Worm (Caenorhabditis elegans) whole organism, L3 larva: Measurements from ENCODE around the gene msp-53.
"Not testable (repeated sequence)": the region's sequence is repeated elsewhere in the genome, so short reads cannot be mapped to it uniquely, and the experiment has no call there.

Experiments
- ZK546.5 ChIP-seq: sonication (generic microtip); optimal IDR thresholded peaks from 2 replicates; lab custom pipeline; 2017; ENCODE audit warnings: missing biosample characterization, missing genetic modification characterization
- aly-2 ChIP-seq: fragments of 150-350 bp; optimal IDR thresholded peaks from 2 replicates; lab custom pipeline; 2014; ENCODE audit warnings: missing biosample characterization, missing genetic modification characterization
- ama-1 ChIP-seq: fragments of 150-350 bp; optimal IDR thresholded peaks from 2 replicates; lab custom pipeline; 2018
- egl-5 ChIP-seq: fragments of 150-350 bp; optimal IDR thresholded peaks from 2 replicates; lab custom pipeline; 2017; ENCODE audit warnings: missing biosample characterization, missing genetic modification reagents, missing genetic modification characterization, inconsistent platforms
- elt-2 ChIP-seq: sonication (generic microtip); optimal IDR thresholded peaks from 2 replicates; lab custom pipeline; 2016; ENCODE audit warnings: missing genetic modification reagents, mild to moderate bottlenecking, missing genetic modification characterization, missing compliant biosample characterization
- fkh-10 ChIP-seq: sonication (generic microtip); optimal IDR thresholded peaks from 2 replicates; lab custom pipeline; 2017; ENCODE audit warnings: missing biosample characterization, missing genetic modification reagents, missing genetic modification characterization
- fkh-2 ChIP-seq: fragments of 150-350 bp; optimal IDR thresholded peaks from 2 replicates; lab custom pipeline; 2014; ENCODE audit warnings: missing biosample characterization, missing genetic modification reagents, missing genetic modification characterization
- hmg-11 ChIP-seq: sonication (generic microtip); optimal IDR thresholded peaks from 2 replicates; lab custom pipeline; 2016; ENCODE audit warnings: missing genetic modification characterization, missing compliant biosample characterization
- jun-1 ChIP-seq: fragments of 150-350 bp; optimal IDR thresholded peaks from 2 replicates; lab custom pipeline; 2014; ENCODE audit warnings: missing biosample characterization, missing genetic modification reagents, missing genetic modification characterization
- lin-39 ChIP-seq: fragments of 150-350 bp; optimal IDR thresholded peaks from 2 replicates; lab custom pipeline; 2018; ENCODE audit warnings: missing biosample characterization, missing genetic modification reagents, missing genetic modification characterization
- mml-1 ChIP-seq: fragments of 150-350 bp; sonication (generic microtip); optimal IDR thresholded peaks from 3 replicates; lab custom pipeline; 2014; ENCODE audit warnings: missing biosample characterization, missing genetic modification characterization
- nfya-1 ChIP-seq: sonication (generic microtip); optimal IDR thresholded peaks from 2 replicates; lab custom pipeline; 2017; ENCODE audit warnings: missing genetic modification characterization, mild to moderate bottlenecking, missing compliant biosample characterization, antibody characterized with exemption, moderate library complexity; ENCODE audit not compliant: insufficient read depth
- nhr-11 ChIP-seq: fragments of 150-350 bp; optimal IDR thresholded peaks from 2 replicates; lab custom pipeline; 2014; ENCODE audit warnings: missing biosample characterization, missing genetic modification characterization
- nhr-12 ChIP-seq: fragments of 150-350 bp; optimal IDR thresholded peaks from 2 replicates; lab custom pipeline; 2014; ENCODE audit warnings: missing biosample characterization, missing genetic modification characterization
- nhr-23 ChIP-seq: fragments of 150-350 bp; optimal IDR thresholded peaks from 2 replicates; lab custom pipeline; 2014; ENCODE audit warnings: missing biosample characterization, missing genetic modification reagents, missing genetic modification characterization
- nhr-237 ChIP-seq: fragments of 150-350 bp; optimal IDR thresholded peaks from 2 replicates; lab custom pipeline; 2014; ENCODE audit warnings: missing biosample characterization, missing genetic modification characterization
- nhr-25 ChIP-seq: sonication (generic microtip); optimal IDR thresholded peaks from 2 replicates; lab custom pipeline; 2017; ENCODE audit warnings: missing biosample characterization, missing genetic modification characterization
- nhr-28 ChIP-seq: fragments of 150-350 bp; optimal IDR thresholded peaks from 2 replicates; lab custom pipeline; 2014; ENCODE audit warnings: missing biosample characterization, missing genetic modification characterization
- nhr-43 ChIP-seq: sonication (generic microtip); optimal IDR thresholded peaks from 2 replicates; lab custom pipeline; 2016; ENCODE audit warnings: mild to moderate bottlenecking, missing genetic modification characterization, missing compliant biosample characterization; ENCODE audit not compliant: poor library complexity, severe bottlenecking
- nhr-67 ChIP-seq: fragments of 150-350 bp; optimal IDR thresholded peaks from 2 replicates; lab custom pipeline; 2014; ENCODE audit warnings: missing biosample characterization, missing genetic modification characterization
- nhr-77 ChIP-seq: fragments of 150-350 bp; optimal IDR thresholded peaks from 2 replicates; lab custom pipeline; 2014; ENCODE audit warnings: missing biosample characterization, missing genetic modification characterization
- pha-4 ChIP-seq: fragments of 150-350 bp; optimal IDR thresholded peaks from 2 replicates; lab custom pipeline; 2014; ENCODE audit warnings: missing biosample characterization, missing genetic modification reagents, missing genetic modification characterization
- pqm-1 ChIP-seq: fragments of 150-350 bp; optimal IDR thresholded peaks from 2 replicates; lab custom pipeline; 2017; ENCODE audit warnings: missing biosample characterization, missing genetic modification characterization, inconsistent platforms
- unc-62 ChIP-seq: fragments of 150-350 bp; sonication (generic microtip); optimal IDR thresholded peaks from 4 replicates; lab custom pipeline; 2014; ENCODE audit warnings: missing biosample characterization, missing genetic modification reagents, missing genetic modification characterization
- ztf-11 ChIP-seq: fragments of 150-350 bp; optimal IDR thresholded peaks from 2 replicates; lab custom pipeline; 2014; ENCODE audit warnings: missing biosample characterization, missing genetic modification characterization

msp-53 gene

DNA sequence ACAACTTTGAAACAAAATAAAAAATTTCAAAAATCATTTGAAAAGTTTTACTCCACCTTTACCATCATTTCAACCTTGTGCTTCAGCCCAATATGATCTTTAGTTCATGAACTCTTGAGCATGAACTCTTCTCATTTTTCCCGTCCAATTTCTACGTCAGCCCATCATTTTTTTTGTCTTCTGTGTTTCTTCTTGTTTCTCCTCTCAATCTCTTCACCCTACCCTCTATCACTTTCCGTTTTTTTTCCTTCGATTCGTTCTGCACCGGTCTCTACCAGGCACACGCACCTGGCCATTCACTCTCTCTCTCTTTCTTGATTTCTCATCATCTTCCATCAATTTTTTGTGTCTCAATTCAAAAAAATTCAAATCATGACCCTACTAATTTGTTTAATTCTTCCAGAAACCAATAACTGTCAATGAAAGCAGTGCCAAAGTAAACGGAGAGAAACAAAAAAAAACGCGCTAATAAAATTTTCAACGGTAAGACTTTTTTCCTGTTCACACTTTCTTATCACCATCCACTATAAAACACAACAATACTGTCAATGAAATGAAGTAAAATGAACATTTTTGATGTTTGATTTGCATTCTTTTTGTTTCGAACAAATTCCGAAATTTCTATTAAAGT lies 18.2 kb upstream of the msp-53 start, which contains the start of gene pygo-1:
TSS of gene pygo-1 (plus strand) at position 404 of the 631 bp plus-strand sequence.
- peak; percentile 42 for TF ChIP-seq ama-1 (lab: Kevin White, UChicago)
- no peak for TF ChIP-seq fkh-10
- TF ChIP-seq pha-4: peak; percentile 2
- TF ChIP-seq hmg-11 (tag; lab: Kevin White, UChicago): no peak
- peak; percentile 26 for TF ChIP-seq nfya-1 (tag; lab: Kevin White, UChicago)
- peak; percentile 66 for TF ChIP-seq elt-2 (tag; lab: Kevin White, UChicago)

DNA sequence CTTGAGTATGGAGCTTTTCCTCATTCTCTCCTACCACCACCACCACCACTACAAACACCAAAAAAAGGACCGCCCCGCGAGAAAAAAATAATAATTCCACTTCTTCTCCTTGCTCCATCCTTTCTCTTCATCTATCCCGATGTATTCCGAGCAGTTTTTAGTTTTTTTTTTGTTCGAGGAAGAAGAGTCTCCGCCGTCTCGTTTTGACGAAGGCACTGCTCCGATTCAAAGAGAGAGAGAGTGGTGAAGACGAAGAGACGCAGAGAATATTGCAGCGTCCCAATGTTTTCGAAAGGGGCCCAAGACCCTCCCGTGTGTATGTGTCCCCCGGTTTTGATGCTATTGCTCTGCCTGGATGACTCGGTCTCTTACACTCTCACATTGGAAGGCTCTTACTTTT lies 16.3 kb upstream of the msp-53 start:
- TF ChIP-seq fkh-10 (peak; percentile 46), jun-1 (tag; lab: Kevin White, UChicago) (no peak), nfya-1 (tag; lab: Kevin White, UChicago) (peak; percentile 48), egl-5 (peak; percentile 1)

DNA sequence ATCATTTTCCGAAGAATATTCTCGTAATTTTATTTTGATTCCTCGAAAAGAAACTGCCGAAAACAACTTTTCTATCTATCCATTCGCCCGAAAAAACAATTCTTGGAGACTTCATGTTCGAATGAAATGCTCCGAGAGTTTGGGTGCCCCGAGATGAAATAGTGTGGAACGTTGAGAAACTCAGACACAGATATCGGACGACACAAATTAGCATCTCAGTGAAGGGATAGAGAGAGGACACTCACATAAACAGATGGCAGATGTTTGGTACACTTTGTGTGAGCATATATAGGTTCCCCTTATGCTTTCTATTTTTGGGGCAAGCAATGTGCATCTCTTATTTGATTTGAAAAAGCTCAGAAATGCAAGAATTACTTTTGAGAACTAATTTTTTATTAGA lies 14.0 kb upstream of the msp-53 start:
- TF ChIP-seq lin-39 (peak; percentile 52), hmg-11 (tag; lab: Kevin White, UChicago) (peak; percentile 1), egl-5 (peak; percentile 42), pqm-1 (tag; lab: Kevin White, UChicago) (no peak), nfya-1 (tag; lab: Kevin White, UChicago) (peak; percentile 19)

DNA sequence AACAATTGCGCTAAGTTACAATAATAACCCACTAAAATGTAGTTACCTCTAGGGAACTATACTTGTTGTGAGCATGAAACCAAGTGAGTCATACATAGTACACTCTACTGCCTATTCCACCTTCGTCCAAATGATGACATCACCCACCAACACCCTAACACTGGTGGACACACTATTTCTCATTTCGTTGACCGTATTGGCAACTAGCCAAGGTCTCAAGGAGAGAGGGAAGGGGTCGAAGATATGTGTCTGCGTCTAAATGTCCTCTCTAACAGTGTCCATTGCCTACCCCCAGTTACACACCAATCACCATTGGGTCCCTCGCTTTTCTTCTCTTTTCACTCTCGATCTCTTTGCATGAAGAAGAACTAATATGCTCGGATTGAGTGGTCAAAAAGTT lies 13.1 kb upstream of the msp-53 start:
- TF ChIP-seq nhr-25 (peak; percentile 34), pha-4 (peak; percentile 38), nfya-1 (tag; lab: Kevin White, UChicago) (peak; percentile 54), egl-5 (no peak), hmg-11 (tag; lab: Kevin White, UChicago) (peak; percentile 15)

DNA sequence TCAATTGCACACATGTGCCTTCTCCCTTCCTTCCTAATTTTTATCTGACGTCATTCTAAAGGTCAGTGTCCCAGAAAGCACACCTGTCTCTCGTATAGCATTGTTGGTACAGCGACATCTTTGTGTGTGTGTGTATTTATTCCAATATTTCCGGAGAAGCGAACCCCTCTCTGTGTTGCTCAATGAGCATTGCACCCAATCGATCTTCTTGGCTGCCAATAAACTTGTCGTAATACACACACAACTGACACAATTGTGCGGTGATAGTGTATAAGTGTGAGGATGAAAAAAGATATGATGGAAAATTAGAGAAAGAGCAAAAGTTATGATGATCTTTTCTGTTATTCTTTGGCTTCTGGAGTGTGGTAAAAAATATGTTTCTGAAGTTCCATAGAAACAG lies 11.7 kb upstream of the msp-53 start:
- TF ChIP-seq nhr-43 (tag; lab: Kevin White, UChicago) (no peak), fkh-10 (no peak), nhr-67 (tag; lab: Kevin White, UChicago) (no peak), ztf-11 (no peak), unc-62 (GFP tag; lab: Kevin White, UChicago) (no peak), fkh-2 (tag; lab: Kevin White, UChicago) (no peak), nhr-12 (no peak), ZK546.5 (tag; lab: Kevin White, UChicago) (no peak), mml-1 (tag; lab: Kevin White, UChicago) (no peak)

DNA sequence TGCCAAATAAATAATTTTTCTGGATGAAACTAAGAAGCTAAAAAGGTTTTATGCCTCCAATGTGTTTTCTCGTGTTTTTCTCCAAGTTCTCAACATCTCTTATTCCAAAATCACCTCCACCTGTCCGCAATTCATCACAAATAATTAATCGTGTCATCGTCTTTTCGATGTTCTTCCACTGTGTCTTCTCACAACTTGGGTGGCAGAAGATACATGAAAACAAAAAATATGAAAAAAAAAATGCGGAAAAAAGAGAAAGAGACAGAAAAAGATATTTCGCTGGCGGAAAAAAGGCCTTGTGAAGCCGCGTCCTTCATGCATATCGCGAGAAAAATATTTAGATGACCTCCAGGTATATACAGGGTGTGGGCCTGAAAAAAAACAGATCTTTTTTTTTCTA lies 9.0 kb upstream of the msp-53 start:
- TF ChIP-seq nhr-23 (tag; lab: Kevin White, UChicago) (no peak), nhr-25 (peak; percentile 15), hmg-11 (tag; lab: Kevin White, UChicago) (no peak), lin-39 (no peak), aly-2 (tag; lab: Kevin White, UChicago) (no peak), ama-1 (lab: Kevin White, UChicago) (no peak)

DNA sequence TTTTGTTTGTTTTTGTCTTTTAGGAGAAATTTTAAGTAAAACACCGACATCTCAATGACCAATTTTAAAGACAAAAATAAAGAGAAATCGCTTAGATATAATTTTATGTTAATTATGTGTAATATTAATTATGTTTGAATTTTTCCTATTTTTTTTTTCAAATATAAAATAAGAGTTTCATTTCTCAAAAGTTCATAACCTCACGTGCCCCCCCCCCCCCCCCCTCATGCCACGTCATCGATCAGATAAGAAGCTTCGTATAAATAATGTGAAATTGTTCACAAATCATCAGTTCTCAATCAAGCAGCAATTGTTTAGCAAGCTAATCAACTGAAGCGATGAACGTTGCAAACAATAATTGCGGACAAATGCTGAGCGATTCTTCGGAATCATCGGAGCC lies 5.7 kb upstream of the msp-53 start, which contains the start of gene C02B10.6:
TSS of gene C02B10.6 (plus strand) at position 301 of the 400 bp plus-strand sequence.
- not testable (repeated sequence) for TF ChIP-seq nhr-25; nhr-28 (tag; lab: Kevin White, UChicago); nhr-77 (tag; lab: Kevin White, UChicago)

DNA sequence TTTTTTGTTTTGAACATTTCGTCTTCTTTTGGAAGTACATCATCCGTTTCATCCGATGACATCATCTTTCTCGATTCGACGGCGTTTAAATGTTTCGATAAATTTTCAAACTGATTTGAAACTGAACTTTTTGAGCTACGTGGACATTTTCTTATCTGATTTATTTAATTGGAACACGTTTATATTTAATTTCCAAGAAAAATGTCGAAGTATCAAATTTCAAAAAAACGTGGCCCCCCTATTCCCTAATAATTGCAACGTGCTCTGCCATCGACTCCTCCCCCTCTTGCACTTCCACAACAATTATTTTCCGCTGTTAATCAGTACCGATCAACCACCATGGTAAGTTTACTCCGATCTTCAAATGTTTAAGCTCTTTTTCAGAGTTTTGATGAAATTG lies 3.7 kb upstream of the msp-53 start, which contains the start of the genes R13H9.6 and rmd-6:
TSS of gene R13H9.6 (minus strand) at position 101 of the 400 bp plus-strand sequence.
TSS of gene rmd-6 (plus strand) at position 305 of the 400 bp plus-strand sequence.
- TF ChIP-seq nhr-11 (tag; lab: Kevin White, UChicago); nhr-237 (tag; lab: Kevin White, UChicago); nhr-12: not testable (repeated sequence)
